Fruit fly (Drosophila melanogaster) whole organism, embryonic: ENCODE results near the gene ebd1.

Experiments used
- B-H1 ChIP-seq: fragments of 200-800 bp; sonication (Bioruptor generic); IDR thresholded peaks from 3 replicates; pipeline ENCODE4 v1.3.6; 2022; ENCODE audit warnings: missing biosample characterization, missing genetic modification characterization
- Bdp1 ChIP-seq: fragments of 200-800 bp; sonication (Bioruptor generic); optimal IDR thresholded peaks from 3 replicates; lab custom pipeline; 2016; ENCODE audit warnings: missing biosample characterization, missing genetic modification characterization
- Bgb ChIP-seq: fragments of 200-800 bp; sonication (Bioruptor generic); IDR thresholded peaks from 2 replicates; pipeline ENCODE4 v1.3.6; 2022; ENCODE audit warnings: missing biosample characterization, missing genetic modification characterization; ENCODE audit not compliant: partially characterized antibody
- CG10543 ChIP-seq: fragments of 200-800 bp; sonication (Bioruptor generic); optimal IDR thresholded peaks from 3 replicates; lab custom pipeline; 2017; ENCODE audit warnings: missing biosample characterization, mild to moderate bottlenecking, missing genetic modification characterization, moderate library complexity
- CG12942 ChIP-seq: fragments of 200-800 bp; sonication (Bioruptor generic); optimal IDR thresholded peaks from 3 replicates; lab custom pipeline; 2016; ENCODE audit warnings: missing biosample characterization, missing genetic modification characterization
- CG1602 ChIP-seq: fragments of 200-800 bp; sonication (Bioruptor generic); optimal IDR thresholded peaks from 3 replicates; lab custom pipeline; 2016; ENCODE audit warnings: missing biosample characterization, missing genetic modification characterization
- CG17359 ChIP-seq: fragments of 200-800 bp; sonication (Bioruptor generic); optimal IDR thresholded peaks from 3 replicates; lab custom pipeline; 2018; ENCODE audit warnings: missing biosample characterization, mild to moderate bottlenecking, missing genetic modification characterization, moderate library complexity
- CG17829 ChIP-seq: fragments of 200-800 bp; optimal IDR thresholded peaks from 2 replicates; lab custom pipeline; 2019; ENCODE audit warnings: missing biosample characterization, mild to moderate bottlenecking, missing genetic modification characterization, moderate library complexity
- CG18011 ChIP-seq: fragments of 200-800 bp; sonication (Bioruptor generic); optimal IDR thresholded peaks from 2 replicates; lab custom pipeline; 2017; ENCODE audit warnings: missing biosample characterization, missing genetic modification characterization, mild to moderate bottlenecking, moderate library complexity, missing genotype
- CG18599 ChIP-seq: fragments of 200-800 bp; sonication (Bioruptor generic); optimal IDR thresholded peaks from 3 replicates; lab custom pipeline; 2017; ENCODE audit warnings: missing biosample characterization, missing genetic modification characterization, mild to moderate bottlenecking, moderate library complexity, missing genetic modification reagents
- CG2889 ChIP-seq: fragments of 200-800 bp; sonication (Bioruptor generic); IDR thresholded peaks from 3 replicates; pipeline ENCODE4 v1.3.6; 2022; ENCODE audit warnings: missing biosample characterization, missing genetic modification characterization
- CG34224 ChIP-seq: fragments of 200-800 bp; sonication (Bioruptor generic); IDR thresholded peaks from 3 replicates; pipeline ENCODE4 v1.3.6; 2022; ENCODE audit warnings: missing biosample characterization, missing genetic modification characterization; ENCODE audit not compliant: partially characterized antibody
- CG4617 ChIP-seq: fragments of 200-800 bp; sonication (Bioruptor generic); optimal IDR thresholded peaks from 3 replicates; lab custom pipeline; 2016; ENCODE audit warnings: missing biosample characterization, missing genetic modification characterization, borderline replicate concordance
- CG4707 ChIP-seq: fragments of 200-800 bp; sonication (Bioruptor generic); optimal IDR thresholded peaks from 2 replicates; lab custom pipeline; 2018; ENCODE audit warnings: missing biosample characterization, mild to moderate bottlenecking, missing genetic modification characterization, moderate library complexity
- CG5245 ChIP-seq: fragments of 200-800 bp; sonication (Bioruptor generic); optimal IDR thresholded peaks from 3 replicates; lab custom pipeline; 2016; ENCODE audit warnings: missing biosample characterization, missing genetic modification characterization
- CG8359 ChIP-seq: fragments of 200-800 bp; sonication (Bioruptor generic); optimal IDR thresholded peaks from 2 replicates; lab custom pipeline; 2017; ENCODE audit warnings: missing biosample characterization, mild to moderate bottlenecking, missing genetic modification characterization, borderline replicate concordance
- CG8388 ChIP-seq: fragments of 200-800 bp; sonication (Bioruptor generic); optimal IDR thresholded peaks from 2 replicates; lab custom pipeline; 2019; ENCODE audit warnings: missing biosample characterization, mild to moderate bottlenecking, missing genetic modification characterization, moderate library complexity
- CG8478 ChIP-seq: fragments of >200 bp; optimal IDR thresholded peaks from 2 replicates; lab custom pipeline; 2018
- CG8924 ChIP-seq: fragments of 200-800 bp; optimal IDR thresholded peaks from 3 replicates; lab custom pipeline; 2019; ENCODE audit warnings: missing biosample characterization, mild to moderate bottlenecking, missing genetic modification characterization, moderate library complexity
- CG9817 ChIP-seq: fragments of 200-800 bp; sonication (Bioruptor generic); optimal IDR thresholded peaks from 2 replicates; lab custom pipeline; 2018; ENCODE audit warnings: missing biosample characterization, mild to moderate bottlenecking, missing genetic modification characterization, moderate library complexity
- CoRest ChIP-seq: fragments of 200-800 bp; sonication (Bioruptor generic); optimal IDR thresholded peaks from 3 replicates; lab custom pipeline; 2018; ENCODE audit warnings: missing biosample characterization, mild to moderate bottlenecking, missing genetic modification characterization, moderate library complexity
- Deaf1 ChIP-seq: fragments of 200-800 bp; optimal IDR thresholded peaks from 3 replicates; lab custom pipeline; 2019; ENCODE audit warnings: missing biosample characterization, mild to moderate bottlenecking, missing genetic modification characterization, moderate library complexity
- Dip2 ChIP-seq: fragments of 200-800 bp; sonication (Bioruptor generic); IDR thresholded peaks from 2 replicates; pipeline ENCODE4 v1.3.6; 2022; ENCODE audit warnings: missing biosample characterization, missing genetic modification characterization
- Elba2 ChIP-seq: fragments of 200-800 bp; sonication (Bioruptor generic); optimal IDR thresholded peaks from 3 replicates; lab custom pipeline; 2016; ENCODE audit warnings: missing biosample characterization, missing genetic modification characterization
- Fer3 ChIP-seq: fragments of 200-800 bp; sonication (Bioruptor generic); optimal IDR thresholded peaks from 2 replicates; lab custom pipeline; 2018; ENCODE audit warnings: missing biosample characterization, mild to moderate bottlenecking, missing genetic modification characterization, moderate library complexity
- HLH3B ChIP-seq: fragments of 200-800 bp; sonication (Bioruptor generic); IDR thresholded peaks from 2 replicates; pipeline ENCODE4 v1.3.6; 2022; ENCODE audit warnings: missing biosample characterization, missing genetic modification characterization
- Hr39 ChIP-seq: fragments of >200 bp; optimal IDR thresholded peaks from 2 replicates; lab custom pipeline; 2017
- Med ChIP-seq: fragments of 200-800 bp; sonication (Bioruptor generic); peaks from one replicate; lab custom pipeline; 2016; ENCODE audit warnings: missing biosample characterization, missing genetic modification characterization, mild to moderate bottlenecking, inconsistent platforms, moderate library complexity
- NK7.1 ChIP-seq: fragments of 200-800 bp; sonication (Bioruptor generic); optimal IDR thresholded peaks from 3 replicates; lab custom pipeline; 2016; ENCODE audit warnings: missing biosample characterization, missing genetic modification characterization
- Poxn ChIP-seq: fragments of 200-800 bp; sonication (Bioruptor generic); IDR thresholded peaks from 2 replicates; pipeline ENCODE4 v1.3.6; 2022; ENCODE audit warnings: missing biosample characterization, missing genetic modification characterization
- Scr ChIP-seq: fragments of 200-800 bp; sonication (Bioruptor generic); IDR thresholded peaks from 2 replicates; pipeline ENCODE4 v1.3.6; 2022; ENCODE audit warnings: missing biosample characterization, missing genetic modification characterization; ENCODE audit not compliant: partially characterized antibody
- ap ChIP-seq: fragments of 200-800 bp; sonication (Bioruptor generic); IDR thresholded peaks from 2 replicates; pipeline ENCODE4 v1.3.6; 2022; ENCODE audit warnings: missing biosample characterization, missing genetic modification characterization
- ase ChIP-seq: fragments of 200-800 bp; sonication (Bioruptor generic); IDR thresholded peaks from 3 replicates; pipeline ENCODE4 v1.3.6; 2022; ENCODE audit warnings: missing biosample characterization, missing genetic modification characterization
- bowl ChIP-seq: fragments of 200-800 bp; sonication (Bioruptor generic); IDR thresholded peaks from 2 replicates; pipeline ENCODE4 v1.3.6; 2022; ENCODE audit warnings: missing biosample characterization, missing genetic modification characterization
- caup ChIP-seq: fragments of 200-800 bp; sonication (Bioruptor generic); optimal IDR thresholded peaks from 3 replicates; lab custom pipeline; 2017; ENCODE audit warnings: missing biosample characterization, mild to moderate bottlenecking, missing genetic modification characterization, moderate library complexity; ENCODE audit not compliant: severe bottlenecking
- en ChIP-seq: fragments of 200-800 bp; sonication (Bioruptor generic); optimal IDR thresholded peaks from 2 replicates; lab custom pipeline; 2016; ENCODE audit warnings: missing biosample characterization, missing genetic modification characterization
- ewg ChIP-seq: fragments of 200-800 bp; sonication (Bioruptor generic); optimal IDR thresholded peaks from 3 replicates; lab custom pipeline; 2017; ENCODE audit warnings: mild to moderate bottlenecking, missing biosample characterization, missing genetic modification reagents, missing genetic modification characterization
- hbn ChIP-seq: fragments of 200-800 bp; sonication (Bioruptor generic); IDR thresholded peaks from 2 replicates; pipeline ENCODE4 v1.3.6; 2022; ENCODE audit warnings: missing biosample characterization, missing genetic modification characterization; ENCODE audit not compliant: partially characterized antibody
- kni ChIP-seq: fragments of 200-800 bp; sonication (Bioruptor generic); optimal IDR thresholded peaks from 3 replicates; lab custom pipeline; 2017; ENCODE audit warnings: mild to moderate bottlenecking, missing biosample characterization, missing genetic modification reagents, missing genetic modification characterization
- odd ChIP-seq: fragments of 200-800 bp; sonication (Bioruptor generic); optimal IDR thresholded peaks from 2 replicates; lab custom pipeline; 2017; ENCODE audit warnings: missing biosample characterization, mild to moderate bottlenecking, missing genetic modification characterization
- onecut ChIP-seq: fragments of 200-800 bp; sonication (Bioruptor generic); IDR thresholded peaks from 2 replicates; pipeline ENCODE4 v1.3.6; 2022; ENCODE audit warnings: missing biosample characterization, missing genetic modification characterization
- otp ChIP-seq: fragments of 200-800 bp; sonication (Bioruptor generic); IDR thresholded peaks from 3 replicates; pipeline ENCODE4, ENCODE4 v1.3.6; 2022; ENCODE audit warnings: missing biosample characterization, missing genetic modification characterization
- scrt ChIP-seq: fragments of 200-800 bp; sonication (Bioruptor generic); optimal IDR thresholded peaks from 2 replicates; lab custom pipeline; 2018; ENCODE audit warnings: missing biosample characterization, mild to moderate bottlenecking, missing genetic modification characterization, moderate library complexity
- zen ChIP-seq: fragments of 200-800 bp; sonication (Bioruptor generic); optimal IDR thresholded peaks from 3 replicates; lab custom pipeline; 2018; ENCODE audit warnings: missing biosample characterization, mild to moderate bottlenecking, missing genetic modification characterization, moderate library complexity
- zfh1 ChIP-seq: fragments of 200-800 bp; sonication (Bioruptor generic); IDR thresholded peaks from 3 replicates; pipeline ENCODE4 v1.3.6; 2022; ENCODE audit warnings: missing biosample characterization, missing genetic modification characterization

ebd1 gene

dm6 chr3L:642865-643738, 42.2 kb downstream of the ebd1 start (continued):
- TF ChIP-seq CG34224 (no peak), Bgb (GFP tag; lab: Robert Waterston, UW) (0 out of 2 replicates have a peak, but pooled peaks have one; percentile 16), CG18011 (GFP tag; lab: Kevin White, UChicago) (no peak), B-H1 (GFP tag; lab: Robert Waterston, UW) (peak; percentile 20; the same call in 1 of the 3 replicates), onecut (GFP tag; lab: Robert Waterston, UW) (peak; percentile 30), CG4617 (no peak), zfh1 (peak; percentile 40; the same call in 1 of the 3 replicates), otp (0 out of 3 replicates have a peak, but pooled peaks have one; percentile 6), Poxn (GFP tag; lab: Robert Waterston, UW) (no peak), CG8359 (no peak), Fer3 (tag; lab: Kevin White, UChicago) (no peak), CG5245 (GFP tag; lab: Kevin White, UChicago) (no peak), Deaf1 (tag; lab: Kevin White, UChicago) (peak; percentile 85), CG17829 (tag; lab: Kevin White, UChicago) (no peak), CG8388 (GFP tag; lab: Kevin White, UChicago) (no peak), bowl (GFP tag; lab: Robert Waterston, UW) (0 out of 2 replicates have a peak, but pooled peaks have one; percentile 5), ase (0 out of 3 replicates have a peak, but pooled peaks have one; percentile 21), caup (GFP tag; lab: Kevin White, UChicago) (peak; percentile 14), Med (peak; percentile 79), CG18599 (GFP tag; lab: Kevin White, UChicago) (peak; percentile 67), scrt (GFP tag; lab: Kevin White, UChicago) (no peak), CG1602 (GFP tag; lab: Kevin White, UChicago) (no peak), CG9817 (tag; lab: Kevin White, UChicago) (no peak), CG12942 (GFP tag; lab: Kevin White, UChicago) (no peak), hbn (GFP tag; lab: Robert Waterston, UW) (no peak), Scr (no peak), CG2889 (GFP tag; lab: Robert Waterston, UW) (no peak), Bdp1 (peak; percentile 25), CG10543 (GFP tag; lab: Kevin White, UChicago) (peak; percentile 90), NK7.1 (GFP tag; lab: Kevin White, UChicago) (no peak), Hr39 (lab: Kevin White, UChicago) (no peak), CG17359 (tag; lab: Kevin White, UChicago) (no peak), odd (GFP tag; lab: Kevin White, UChicago) (peak; percentile 68), HLH3B (peak; percentile 5; the same call in 1 of the 2 replicates), CG4707 (peak; percentile 0), zen (tag; lab: Kevin White, UChicago) (no peak), CoRest (tag; lab: Kevin White, UChicago) (no peak), Dip2 (GFP tag; lab: Robert Waterston, UW) (no peak), en (no peak), kni (GFP tag; lab: Kevin White, UChicago) (peak; percentile 94), ap (GFP tag; lab: Robert Waterston, UW) (0 out of 2 replicates have a peak, but pooled peaks have one; percentile 2), ewg (no peak), CG8924 (no peak), CG8478 (lab: Kevin White, UChicago) (no peak), Elba2 (GFP tag; lab: Kevin White, UChicago) (no peak)
